Worm (Caenorhabditis elegans) whole organism, midembryonic: ENCODE data around the gene srd-58.

Experiments used
- T22C8.4 ChIP-seq: fragments of 200-800 bp; sonication (Bioruptor generic); IDR thresholded peaks from 2 replicates; pipeline ENCODE4 v1.3.6; 2022; ENCODE audit warnings: missing genetic modification characterization, missing compliant biosample characterization
- cog-1 ChIP-seq: sonication (generic microtip); optimal IDR thresholded peaks from 2 replicates; lab custom pipeline; 2016; ENCODE audit warnings: missing genetic modification characterization, missing compliant biosample characterization
- flt-1 ChIP-seq: fragments of 200-800 bp; sonication (Bioruptor generic); IDR thresholded peaks from 2 replicates; pipeline ENCODE4 v1.3.6; 2022; ENCODE audit warnings: missing genetic modification characterization, missing compliant biosample characterization
- klf-2 ChIP-seq: fragments of 200-800 bp; sonication (Bioruptor generic); conservative IDR thresholded peaks from 2 replicates; pipeline ENCODE4 v1.3.6; 2022; ENCODE audit warnings: missing genetic modification reagents, missing genetic modification characterization, missing compliant biosample characterization
- med-1 ChIP-seq: sonication (generic microtip); optimal IDR thresholded peaks from 2 replicates; lab custom pipeline; 2017; ENCODE audit warnings: missing genetic modification characterization, mild to moderate bottlenecking, missing compliant biosample characterization, antibody characterized with exemption, missing genetic modification reagents; ENCODE audit not compliant: insufficient read depth
- ref-1 ChIP-seq: fragments of 200-800 bp; sonication (Bioruptor generic); conservative IDR thresholded peaks from 2 replicates; pipeline ENCODE4 v1.3.6; 2022; ENCODE audit warnings: missing genetic modification reagents, missing genetic modification characterization, missing compliant biosample characterization
- tab-1 ChIP-seq: fragments of 200-800 bp; sonication (Bioruptor generic); IDR thresholded peaks from 2 replicates; pipeline ENCODE4 v1.3.6; 2022; ENCODE audit warnings: missing genetic modification characterization, missing compliant biosample characterization
- ztf-23 ChIP-seq: fragments of 200-800 bp; sonication (Bioruptor generic); IDR thresholded peaks from 2 replicates; pipeline ENCODE4 v1.3.6; 2022; ENCODE audit warnings: missing genetic modification reagents, missing genetic modification characterization, missing compliant biosample characterization
- ztf-29 ChIP-seq: fragments of 200-800 bp; sonication (Bioruptor generic); IDR thresholded peaks from 2 replicates; pipeline ENCODE4 v1.3.6; 2022; ENCODE audit warnings: missing genetic modification reagents, missing genetic modification characterization, missing compliant biosample characterization

srd-58 gene

DNA sequence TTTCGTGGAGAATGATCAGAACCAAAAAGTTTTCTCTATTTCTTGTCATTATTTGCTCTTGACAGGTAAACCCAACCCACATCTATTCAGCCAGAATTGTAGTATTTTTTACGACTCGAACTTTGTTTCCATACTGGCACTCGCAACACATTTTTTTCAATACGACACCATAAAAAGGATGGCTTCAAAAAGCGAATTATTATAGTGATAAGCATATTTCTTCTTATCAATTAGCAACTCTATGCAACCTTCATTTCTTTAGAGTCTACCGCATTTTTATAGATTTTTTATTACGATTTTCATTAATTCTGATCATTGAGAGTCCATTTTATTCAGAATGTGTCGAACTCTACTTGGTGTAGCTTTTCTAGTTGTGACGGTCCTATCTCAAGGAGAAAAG is 27.7 kb upstream of the srd-58 start, which contains the start of gene ctsa-3.1:
TSS of gene ctsa-3.1 (plus strand) at position 337 of the 400 bp plus-strand sequence.
- no peak for TF ChIP-seq ztf-23
- TF ChIP-seq ztf-29, result no peak
- no peak for TF ChIP-seq tab-1
- no peak for TF ChIP-seq med-1
- no peak for TF ChIP-seq flt-1
- TF ChIP-seq ref-1 (GFP tag; lab: Robert Waterston, UW), result no peak
- TF ChIP-seq klf-2 (GFP tag; lab: Robert Waterston, UW), result no peak
- TF ChIP-seq cog-1 (tag; lab: Kevin White, UChicago), result no peak
- TF ChIP-seq T22C8.4, result no peak

DNA sequence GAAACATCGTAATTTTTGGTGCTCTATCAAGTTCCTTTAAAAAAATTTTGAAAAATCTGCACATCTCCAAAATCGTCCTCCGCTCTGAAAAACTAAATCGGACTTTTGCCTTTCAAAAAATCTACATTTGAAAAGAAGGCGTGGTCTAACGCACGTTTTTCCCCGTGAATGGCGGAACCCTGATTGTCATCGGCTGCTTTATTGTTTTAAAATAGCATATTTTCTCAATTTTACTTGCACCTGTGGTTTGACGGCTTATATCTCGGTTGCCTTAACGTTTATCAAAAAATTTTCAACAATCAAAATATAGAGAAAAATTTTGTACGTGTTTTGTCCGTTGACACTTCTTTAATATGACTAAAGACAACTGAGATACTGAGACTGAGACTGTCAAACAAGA is 27.1 kb upstream of the srd-58 start:
- TF ChIP-seq tab-1 (no peak), med-1 (no peak), klf-2 (GFP tag; lab: Robert Waterston, UW) (no peak), flt-1 (no peak), T22C8.4 (no peak), ztf-29 (no peak), ztf-23 (no peak), ref-1 (GFP tag; lab: Robert Waterston, UW) (no peak), cog-1 (tag; lab: Kevin White, UChicago) (no peak)

DNA sequence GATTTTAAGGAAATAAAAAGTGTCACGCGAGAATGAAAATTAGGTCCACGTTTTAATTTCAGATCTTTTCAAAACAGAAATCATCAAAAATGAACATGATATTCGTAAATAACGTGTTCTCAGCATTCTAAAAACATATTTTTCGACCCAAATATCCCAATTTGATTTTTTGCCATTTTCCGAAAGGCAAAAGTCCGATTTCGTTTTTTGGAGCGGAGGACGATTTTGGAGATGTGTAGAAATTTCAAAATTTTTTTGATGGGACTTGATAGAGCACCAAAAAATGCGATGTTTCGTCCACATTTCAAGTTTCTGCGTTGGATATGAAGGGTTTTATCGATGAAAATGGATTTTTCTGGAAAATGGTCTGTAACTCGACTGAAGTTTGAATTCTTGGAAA is 25.8 kb upstream of the srd-58 start:
- no peak for TF ChIP-seq T22C8.4
- TF ChIP-seq ztf-29, result no peak
- no peak for TF ChIP-seq med-1
- no peak for TF ChIP-seq tab-1
- TF ChIP-seq cog-1 (tag; lab: Kevin White, UChicago), result no peak
- TF ChIP-seq ref-1 (GFP tag; lab: Robert Waterston, UW), result no peak
- no peak for TF ChIP-seq klf-2 (GFP tag; lab: Robert Waterston, UW)
- no peak for TF ChIP-seq flt-1
- no peak for TF ChIP-seq ztf-23

DNA sequence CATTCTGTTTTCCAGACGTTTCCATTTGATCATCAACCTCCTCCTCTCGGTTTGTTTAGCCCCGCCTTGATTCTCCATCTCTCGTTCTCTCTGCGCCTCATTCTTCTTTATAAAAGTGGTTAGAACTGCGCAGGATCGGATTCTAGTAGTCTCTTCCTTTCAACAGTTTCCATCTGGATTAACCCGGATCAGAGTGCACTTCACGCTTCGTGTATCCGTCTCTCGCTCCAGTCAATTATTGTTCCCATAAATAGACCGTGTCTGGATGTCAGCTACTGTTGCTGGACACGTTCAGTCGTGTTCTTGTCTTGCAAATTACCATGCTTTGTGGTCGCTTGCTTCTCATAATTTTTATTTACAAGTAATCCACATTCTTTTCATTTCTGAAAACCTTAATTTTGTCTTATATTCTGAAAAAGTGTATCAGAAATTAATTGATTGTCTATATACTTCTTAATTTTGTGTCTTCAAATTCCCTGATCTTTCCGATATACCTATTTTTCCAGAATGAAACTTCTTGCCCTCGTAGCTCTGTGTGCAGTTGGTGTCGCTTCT is 23.9 kb upstream of the srd-58 start, which contains the start of gene F32A5.4:
TSS of gene F32A5.4 (plus strand) at position 505 of the 555 bp plus-strand sequence.
- no peak for TF ChIP-seq klf-2 (GFP tag; lab: Robert Waterston, UW)
- no peak for TF ChIP-seq ztf-29
- no peak for TF ChIP-seq T22C8.4
- TF ChIP-seq ztf-23, result no peak
- no peak for TF ChIP-seq tab-1
- TF ChIP-seq ref-1 (GFP tag; lab: Robert Waterston, UW), result no peak
- TF ChIP-seq med-1, result no peak
- no peak for TF ChIP-seq flt-1
- TF ChIP-seq cog-1 (tag; lab: Kevin White, UChicago), result no peak

DNA sequence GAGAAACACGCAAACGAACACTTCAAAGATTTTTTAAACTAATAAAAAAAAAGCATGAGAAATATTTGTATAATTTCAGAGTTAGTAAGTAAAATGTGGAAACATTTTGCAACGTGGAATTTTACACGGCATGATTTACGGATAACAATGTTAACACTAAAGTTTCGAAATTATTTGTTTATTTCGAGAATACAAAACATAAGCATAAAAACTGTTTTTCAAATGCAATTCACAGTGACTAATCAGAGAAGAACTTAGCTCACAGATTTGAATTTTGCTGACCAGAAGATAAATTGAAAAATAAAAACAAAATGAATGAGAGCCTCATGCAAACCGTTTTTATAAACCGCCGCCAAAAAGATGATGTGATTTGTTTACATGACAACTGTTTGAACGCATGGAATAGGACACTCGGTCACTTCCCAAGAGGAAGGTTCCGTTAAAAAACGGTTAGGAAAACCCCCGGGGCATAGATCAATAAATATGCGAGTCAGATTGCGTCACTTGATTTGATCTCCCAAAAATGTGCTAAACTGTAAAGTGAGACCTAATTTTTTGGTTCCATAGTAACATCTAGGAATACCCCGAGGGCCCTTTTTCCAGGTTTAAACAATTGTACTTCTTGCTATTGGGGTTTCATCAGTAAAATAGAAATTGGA is 21.1 kb upstream of the srd-58 start, which contains the start of gene clh-3:
TSS of gene clh-3 (minus strand) at position 51 of the 659 bp plus-strand sequence.
- TF ChIP-seq T22C8.4 (no peak), cog-1 (tag; lab: Kevin White, UChicago) (no peak), ref-1 (GFP tag; lab: Robert Waterston, UW) (no peak), ztf-29 (no peak), klf-2 (GFP tag; lab: Robert Waterston, UW) (no peak), flt-1 (no peak), tab-1 (no peak), med-1 (no peak)

DNA sequence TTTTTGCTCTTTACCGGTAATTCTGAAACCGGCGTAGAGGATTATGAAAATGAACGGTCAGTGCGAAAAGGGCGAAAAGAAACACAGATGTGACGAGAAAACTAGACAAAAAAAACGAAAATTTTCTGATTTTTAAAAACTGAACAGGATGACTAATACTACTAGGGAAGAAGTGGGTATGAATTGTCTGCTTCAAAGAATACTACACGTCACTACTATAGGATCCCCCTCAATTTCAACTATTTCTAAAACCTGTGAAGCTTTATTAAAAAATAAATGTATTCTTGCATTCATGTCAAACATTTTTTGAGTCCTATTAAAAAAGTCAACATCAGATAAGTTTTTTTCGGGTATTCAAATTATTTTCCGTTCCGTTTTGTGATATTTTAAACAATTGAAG is 19.2 kb upstream of the srd-58 start:
- TF ChIP-seq tab-1, result no peak
- TF ChIP-seq flt-1, result no peak
- no peak for TF ChIP-seq T22C8.4
- TF ChIP-seq ztf-23, result no peak
- TF ChIP-seq ztf-29, result no peak
- TF ChIP-seq klf-2 (GFP tag; lab: Robert Waterston, UW), result no peak
- no peak for TF ChIP-seq ref-1 (GFP tag; lab: Robert Waterston, UW)
- TF ChIP-seq med-1, result no peak
- no peak for TF ChIP-seq cog-1 (tag; lab: Kevin White, UChicago)

DNA sequence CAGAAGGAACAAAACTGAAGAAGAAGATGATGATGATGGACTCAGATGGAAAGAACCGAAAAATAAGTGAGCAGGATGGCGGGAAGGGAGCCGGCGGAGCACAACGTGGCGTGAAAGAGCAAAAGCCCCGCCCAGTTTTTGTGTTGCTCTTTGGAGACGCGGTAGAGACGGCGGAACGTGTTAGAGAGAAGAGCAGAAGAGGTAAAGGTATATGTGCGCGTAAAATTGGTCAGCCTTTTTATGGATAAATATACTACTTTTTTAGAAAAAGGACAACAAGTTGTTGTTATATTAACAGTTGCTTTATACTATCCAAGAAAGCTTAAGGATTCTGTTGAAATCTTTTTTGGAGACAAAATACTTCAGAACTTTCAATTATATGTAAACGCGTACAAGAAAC is 12.2 kb upstream of the srd-58 start, which contains the start of gene E04F6.10:
TSS of gene E04F6.10 (minus strand) at position 101 of the 400 bp plus-strand sequence.
- TF ChIP-seq flt-1, result no peak

DNA sequence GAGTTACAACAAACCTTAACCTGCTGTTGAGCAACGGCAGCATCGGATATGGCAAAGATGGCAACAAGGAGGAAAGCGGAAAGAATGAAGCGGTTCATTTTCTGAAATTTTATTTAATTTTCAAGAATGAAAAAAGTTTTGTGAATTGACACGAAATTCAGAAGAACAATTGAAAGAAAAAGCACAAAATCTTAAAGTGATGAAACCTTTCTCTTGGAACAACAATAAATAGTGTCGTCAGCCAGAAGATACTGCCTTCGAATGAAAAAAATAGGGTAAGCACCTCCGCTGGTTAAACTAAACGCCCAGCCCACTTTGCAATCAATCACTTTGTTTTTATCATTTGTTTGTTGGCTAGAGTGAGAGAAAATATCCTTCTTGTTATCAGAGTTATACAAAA is 7.2 kb upstream of the srd-58 start, which contains the start of gene E04F6.9:
TSS of gene E04F6.9 (minus strand) at position 101 of the 400 bp plus-strand sequence.
- TF ChIP-seq ztf-29 (no peak), flt-1 (no peak), med-1 (no peak), T22C8.4 (no peak), ztf-23 (no peak), klf-2 (GFP tag; lab: Robert Waterston, UW) (no peak), ref-1 (GFP tag; lab: Robert Waterston, UW) (no peak), tab-1 (no peak), cog-1 (tag; lab: Kevin White, UChicago) (no peak)

DNA sequence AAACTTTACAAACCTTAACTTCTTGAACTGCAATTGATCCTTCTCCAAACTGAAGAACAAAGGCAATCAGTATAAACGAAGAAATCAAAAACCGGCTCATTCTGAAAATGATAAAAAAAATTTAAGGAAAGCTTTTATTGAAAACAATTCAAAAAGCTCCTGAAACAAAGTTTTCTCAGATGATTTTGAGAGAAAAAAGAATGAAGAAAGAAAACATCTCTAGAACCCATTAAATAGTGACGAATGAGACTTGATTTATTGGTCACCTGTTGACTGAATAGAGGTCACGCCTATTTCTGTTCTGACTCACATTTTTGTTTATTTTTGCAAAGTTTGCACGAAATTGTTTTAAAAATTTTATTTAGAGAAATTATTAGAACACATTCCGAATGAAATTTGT is 6.4 kb upstream of the srd-58 start, which contains the start of gene E04F6.8:
TSS of gene E04F6.8 (minus strand) at position 101 of the 400 bp plus-strand sequence.
- TF ChIP-seq cog-1 (tag; lab: Kevin White, UChicago), result no peak
- no peak for TF ChIP-seq tab-1
- TF ChIP-seq klf-2 (GFP tag; lab: Robert Waterston, UW), result no peak
- TF ChIP-seq med-1, result no peak
- TF ChIP-seq ztf-23, result no peak
- no peak for TF ChIP-seq T22C8.4
- no peak for TF ChIP-seq ztf-29
- no peak for TF ChIP-seq ref-1 (GFP tag; lab: Robert Waterston, UW)

DNA sequence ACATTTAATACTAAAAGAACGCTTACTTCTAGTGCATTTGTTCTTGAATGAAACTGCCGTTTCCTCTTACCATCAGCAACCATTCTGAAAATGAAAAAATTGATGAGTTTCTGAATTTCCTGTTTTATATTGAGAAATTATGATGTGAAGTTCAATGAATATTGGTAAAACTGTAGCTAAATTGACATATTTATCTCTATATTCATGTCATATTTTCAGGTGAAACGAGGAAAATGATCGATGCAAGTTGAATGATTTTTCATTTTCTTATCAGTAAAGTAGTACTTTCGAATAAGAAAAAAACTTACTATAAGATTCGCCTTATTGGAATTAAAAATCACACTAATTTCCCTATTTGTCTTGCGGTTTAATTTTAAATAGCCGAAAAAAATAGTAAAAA is 5.3 kb upstream of the srd-58 start, which contains the start of gene E04F6.15:
TSS of gene E04F6.15 (minus strand) at position 101 of the 400 bp plus-strand sequence.
- TF ChIP-seq T22C8.4 (no peak), flt-1 (no peak), tab-1 (no peak), klf-2 (GFP tag; lab: Robert Waterston, UW) (no peak), ref-1 (GFP tag; lab: Robert Waterston, UW) (no peak), med-1 (no peak), ztf-29 (no peak), ztf-23 (no peak), cog-1 (tag; lab: Kevin White, UChicago) (no peak)
